Worm (Caenorhabditis elegans) whole organism, late embryonic: Measurements from ENCODE around the gene nep-26.

ENCODE experiments used
- C08G9.2 ChIP-seq: sonication (generic microtip); optimal IDR thresholded peaks from 2 replicates; lab custom pipeline; 2016; ENCODE audit warnings: mild to moderate bottlenecking, missing genetic modification characterization, moderate library complexity, missing compliant biosample characterization
- K02D7.2 ChIP-seq: sonication (generic microtip); optimal IDR thresholded peaks from 2 replicates; lab custom pipeline; 2017; ENCODE audit warnings: mild to moderate bottlenecking, missing genetic modification characterization, missing compliant biosample characterization
- Y22D7AL.16 ChIP-seq: sonication (generic microtip); optimal IDR thresholded peaks from 2 replicates; lab custom pipeline; 2016; ENCODE audit warnings: missing genetic modification characterization, missing compliant biosample characterization
- dve-1 ChIP-seq: sonication (generic microtip); optimal IDR thresholded peaks from 2 replicates; lab custom pipeline; 2017; ENCODE audit warnings: antibody characterized with exemption, mild to moderate bottlenecking, missing genetic modification characterization, missing compliant biosample characterization
- hlh-30 ChIP-seq: sonication (generic microtip); optimal IDR thresholded peaks from 2 replicates; lab custom pipeline; 2017; ENCODE audit warnings: antibody characterized with exemption, missing genetic modification characterization, missing compliant biosample characterization; ENCODE audit not compliant: insufficient read depth
- nhr-11 ChIP-seq: fragments of 150-350 bp; optimal IDR thresholded peaks from 2 replicates; lab custom pipeline; 2014; ENCODE audit warnings: missing biosample characterization, missing genetic modification characterization
- rnt-1 ChIP-seq: sonication (generic microtip); optimal IDR thresholded peaks from 2 replicates; lab custom pipeline; 2016; ENCODE audit warnings: missing genetic modification characterization, missing compliant biosample characterization
- unc-42 ChIP-seq: sonication (generic microtip); optimal IDR thresholded peaks from 2 replicates; lab custom pipeline; 2016; ENCODE audit warnings: missing genotype, missing genetic modification characterization, missing compliant biosample characterization
- unc-86 ChIP-seq: sonication (generic microtip); optimal IDR thresholded peaks from 2 replicates; lab custom pipeline; 2016; ENCODE audit warnings: missing genetic modification characterization, missing compliant biosample characterization
- zip-5 ChIP-seq: sonication (generic microtip); optimal IDR thresholded peaks from 2 replicates; lab custom pipeline; 2016; ENCODE audit warnings: missing genetic modification characterization, missing compliant biosample characterization

DNA sequence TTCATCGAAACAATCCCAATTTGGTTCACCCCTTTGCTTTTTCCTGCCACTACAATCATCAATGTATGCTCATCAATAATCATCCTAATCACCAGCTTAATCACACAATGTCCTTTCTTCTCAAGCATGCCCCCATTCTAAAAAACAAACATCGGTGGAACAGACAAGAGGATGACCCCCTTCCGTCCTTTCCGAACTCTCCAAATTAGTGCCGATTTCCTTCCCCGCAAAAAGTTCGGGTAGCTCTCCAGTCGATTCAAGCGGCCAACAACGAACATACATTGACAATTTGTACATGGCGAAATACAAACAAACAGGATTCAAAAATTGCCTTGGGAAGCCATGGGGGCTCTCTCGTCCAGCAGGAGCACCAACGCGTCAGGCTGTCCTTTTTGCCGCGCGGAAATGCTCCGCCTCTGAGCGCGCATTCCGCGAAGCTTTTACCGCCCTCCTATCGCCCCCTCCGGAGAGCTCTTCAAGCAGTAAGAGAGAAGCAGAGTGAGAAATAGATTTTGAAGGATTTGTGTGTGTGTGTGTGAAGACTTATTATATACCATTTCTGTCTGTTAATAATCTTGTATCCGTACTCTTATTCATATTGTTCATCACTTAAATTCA, 25.8 kb upstream of the nep-26 start, which contains the start of gene appg-1:
- TF ChIP-seq C08G9.2 (tag; lab: Kevin White, UChicago): no peak
- no peak for TF ChIP-seq unc-86 (tag; lab: Kevin White, UChicago)
- TF ChIP-seq nhr-11 (tag; lab: Kevin White, UChicago): no peak
- TF ChIP-seq Y22D7AL.16 (tag; lab: Kevin White, UChicago): no peak
- TF ChIP-seq zip-5 (tag; lab: Kevin White, UChicago): no peak
- TF ChIP-seq hlh-30 (tag; lab: Kevin White, UChicago): no peak
- TF ChIP-seq K02D7.2 (tag; lab: Kevin White, UChicago): no peak
- TF ChIP-seq rnt-1 (tag; lab: Kevin White, UChicago): no peak
- TF ChIP-seq unc-42 (tag; lab: Kevin White, UChicago): no peak
- TF ChIP-seq dve-1 (tag; lab: Kevin White, UChicago): no peak
